Worm (Caenorhabditis elegans) whole organism, early embryonic: ENCODE measurements around the gene R05G9.1.

Experiments
- ama-1 ChIP-seq: fragments of 150-350 bp; optimal IDR thresholded peaks from 2 replicates; lab custom pipeline; 2014
- sea-1 ChIP-seq: fragments of 200-800 bp; sonication (Bioruptor generic); conservative IDR thresholded peaks from 2 replicates; pipeline ENCODE4 v1.3.6; 2022; ENCODE audit warnings: missing genetic modification characterization, missing compliant biosample characterization
- tra-4 ChIP-seq: sonication (generic microtip); optimal IDR thresholded peaks from 2 replicates; lab custom pipeline; 2017; ENCODE audit warnings: missing genetic modification characterization, missing compliant biosample characterization

DNA sequence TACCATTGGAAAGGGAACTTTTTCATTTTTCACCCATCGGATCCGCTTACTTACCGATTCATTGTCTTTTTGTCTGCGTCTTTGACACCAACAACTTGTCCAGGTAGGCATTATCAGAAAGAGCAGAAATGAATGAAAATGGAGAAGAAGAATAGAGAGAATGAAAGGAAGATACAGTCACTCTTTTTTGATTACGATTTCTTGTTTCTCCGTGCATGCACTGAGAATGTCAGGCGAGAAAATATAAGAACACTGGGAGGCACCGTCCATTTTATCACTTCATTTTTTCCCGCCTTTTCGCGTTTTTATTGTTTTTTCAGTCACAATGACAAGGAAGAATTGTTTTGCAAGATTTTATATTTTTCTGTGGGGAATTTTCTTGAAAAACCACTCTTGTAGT, 33.6 kb upstream of the R05G9.1 start:
- TF ChIP-seq sea-1 (GFP tag; lab: Robert Waterston, UW) (no peak), ama-1 (lab: Kevin White, UChicago) (no peak), tra-4 (tag; lab: Kevin White, UChicago) (no peak)
